Fruit fly (Drosophila melanogaster) Kc167 (cell line): ENCODE results near the gene TwdlV.

Experiments
- insv ChIP-seq: fragments of >200 bp; optimal IDR thresholded peaks from 3 replicates; lab custom pipeline; 2018; ENCODE audit warnings: missing external identifiers
- psq ChIP-seq: fragments of >200 bp; optimal IDR thresholded peaks from 2 replicates; lab custom pipeline; 2017; ENCODE audit warnings: missing external identifiers

DNA sequence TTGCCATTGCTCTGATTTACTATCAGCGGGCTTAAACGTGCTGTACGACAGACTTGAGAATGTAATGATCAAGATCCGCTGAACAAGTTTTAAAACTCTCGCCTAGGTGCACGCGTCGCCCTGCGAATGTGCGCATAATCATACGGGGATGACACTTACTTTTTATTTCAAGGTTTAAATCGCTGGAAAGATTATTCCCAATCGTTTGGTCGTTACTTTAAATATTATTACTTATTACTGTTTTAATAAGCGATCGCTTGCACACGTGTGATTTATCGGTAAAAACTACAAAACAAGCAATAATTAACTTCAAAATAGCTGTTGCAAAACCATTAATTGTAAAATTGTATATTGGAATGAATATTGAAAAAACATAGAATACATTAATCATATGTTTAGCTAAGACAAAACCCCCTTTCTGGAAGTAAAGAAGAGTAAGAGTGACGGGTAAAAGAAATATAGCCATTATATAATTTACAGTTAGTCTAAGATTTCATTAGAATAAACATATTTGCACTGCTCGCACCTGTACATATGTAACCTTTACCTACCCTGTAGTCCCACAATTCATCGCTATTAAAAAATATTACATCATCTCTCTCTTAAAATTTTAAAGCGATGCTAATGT, 25.3 kb upstream of the TwdlV start, which contains the start of gene DhpD:
- TF ChIP-seq insv (lab: Kevin White, UChicago): no peak
- TF ChIP-seq psq (lab: Kevin White, UChicago): no peak
